Fruit fly (Drosophila melanogaster): ENCODE results near the gene CG43672.
A peak's percentile ranks its signal among the peaks of the same experiment; 100 is the strongest.

CG43672 gene

DNA sequence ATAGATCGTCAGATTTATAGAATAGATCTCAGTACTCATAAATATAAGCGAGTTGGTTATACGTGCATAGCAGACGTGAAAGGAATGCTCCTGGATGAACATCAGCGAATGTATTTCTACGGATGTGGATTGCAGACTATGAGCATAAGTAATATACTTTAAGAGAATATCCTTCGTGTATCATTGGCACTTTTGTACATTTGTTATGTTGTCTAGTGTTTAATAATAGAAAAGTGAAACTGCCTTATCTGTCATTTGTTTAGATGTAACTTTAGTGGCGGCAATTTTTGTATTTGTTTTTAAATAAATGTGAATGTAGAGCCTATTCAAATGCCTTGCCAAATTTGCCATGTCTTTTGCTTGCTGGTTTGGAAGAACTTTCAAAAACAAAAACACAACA lies at the start of gene CG43672:
TSS of gene CG43672 (plus strand) at position 301 of the 400 bp plus-strand sequence.
- no peak for TF ChIP-seq CG8478 (optimal IDR thresholded peaks at IDR 0.05)
- no peak for TF ChIP-seq CTCF (optimal IDR thresholded peaks at IDR 0.05)

DNA sequence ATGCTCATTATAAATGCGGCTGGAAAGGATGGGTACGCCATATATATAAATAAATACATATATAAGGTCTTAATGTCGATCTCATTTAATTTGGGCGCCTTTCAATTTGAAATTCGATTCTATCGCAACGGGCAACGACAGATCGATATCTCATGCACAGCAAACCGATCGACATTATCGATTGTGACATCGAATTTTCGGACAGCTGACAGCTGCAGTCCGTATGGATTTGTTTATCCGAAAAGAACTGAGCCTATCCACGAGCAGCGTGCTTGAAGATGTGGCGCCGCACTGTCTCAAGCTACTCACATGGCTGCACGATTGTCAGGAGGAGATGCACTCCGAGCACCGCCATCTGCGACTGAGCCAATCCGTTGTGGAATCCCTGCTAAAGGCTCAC lies 40.8 kb upstream of the CG43672 start, which contains the start of gene CG8191:
TSS of gene CG8191 (plus strand) at position 211 of the 400 bp plus-strand sequence.
- TF ChIP-seq CTCF (optimal IDR thresholded peaks at IDR 0.05) (no peak), CG8478 (optimal IDR thresholded peaks at IDR 0.05) (no peak)

DNA sequence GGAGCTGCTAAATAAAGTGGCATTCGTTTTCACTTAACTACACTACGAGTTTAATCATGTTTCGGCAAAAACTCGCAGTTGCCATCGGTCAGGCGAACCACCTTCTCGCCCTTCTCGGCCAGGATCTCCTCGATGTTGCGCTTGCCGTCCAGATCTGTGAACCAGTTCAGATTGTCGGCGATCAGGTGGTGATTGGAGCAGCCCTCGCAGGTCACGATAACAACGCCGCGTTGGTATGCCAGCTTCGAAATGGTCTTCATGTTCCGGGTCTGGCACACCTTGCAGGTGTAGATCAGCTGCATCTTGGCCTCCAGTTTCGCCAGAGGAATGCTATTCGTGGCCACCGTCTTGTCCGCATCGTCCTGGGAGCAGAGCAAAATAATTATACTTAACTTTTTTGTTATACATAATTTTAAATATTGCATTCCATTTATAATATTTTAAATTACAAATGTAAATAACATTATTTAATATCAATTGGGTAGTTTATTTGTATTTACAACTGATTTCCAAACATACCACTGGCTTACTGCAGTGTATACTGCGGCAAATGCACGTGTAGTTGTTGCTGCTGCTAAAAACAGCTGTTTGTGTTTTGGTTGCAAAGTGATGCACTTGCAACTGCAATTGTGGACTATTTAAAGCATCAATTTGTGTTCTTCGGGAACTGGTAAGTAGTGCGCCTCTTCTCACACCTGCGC lies 39.4 kb upstream of the CG43672 start:
- TF ChIP-seq CTCF (optimal IDR thresholded peaks at IDR 0.05) (no peak), CG8478 (optimal IDR thresholded peaks at IDR 0.05) (no peak)

DNA sequence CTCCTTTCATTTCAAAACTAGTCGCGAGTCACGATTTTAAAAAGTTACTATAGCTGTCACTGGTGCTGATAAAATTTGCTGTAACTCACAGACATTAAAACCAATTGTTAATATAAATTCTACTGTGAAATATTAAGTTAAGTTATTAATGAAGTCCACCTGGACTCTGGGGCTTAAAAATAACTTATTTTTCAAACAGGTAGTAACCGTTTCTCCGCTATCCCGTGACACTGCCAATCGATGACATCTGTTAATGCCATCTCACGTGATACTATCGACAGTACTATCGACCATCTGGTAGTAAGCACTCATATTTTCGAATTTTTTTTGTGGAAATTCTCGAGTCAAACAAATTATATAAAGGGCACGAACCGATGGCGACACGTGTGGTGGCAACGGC lies 38.8 kb upstream of the CG43672 start, which contains the start of the genes CG12379 and MagR:
TSS of gene CG12379 (minus strand) at position 2 of the 400 bp plus-strand sequence.
TSS of gene MagR (plus strand) at position 276 of the 400 bp plus-strand sequence.
- TF ChIP-seq CG8478 (optimal IDR thresholded peaks at IDR 0.05) (no peak), CTCF (optimal IDR thresholded peaks at IDR 0.05) (no peak)

DNA sequence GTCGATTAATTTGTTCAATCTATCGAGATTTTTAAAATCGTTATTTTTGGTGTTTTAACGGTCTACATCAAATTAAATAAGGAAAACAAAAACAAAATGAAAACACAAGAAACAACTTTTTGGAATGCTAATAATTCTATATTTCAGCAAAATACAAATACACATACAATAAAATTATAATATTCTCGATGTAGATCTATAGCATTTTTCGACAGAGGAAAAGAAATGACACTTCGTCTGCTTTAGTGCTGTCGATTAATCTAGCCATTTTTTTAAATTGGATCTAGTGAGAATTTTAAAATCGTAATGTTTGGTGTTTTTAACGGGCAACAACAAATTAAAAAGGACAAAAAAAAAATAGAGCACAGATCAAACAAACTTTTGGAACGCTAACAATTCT lies 35.7 kb upstream of the CG43672 start, which contains the start of gene Arp6:
TSS of gene Arp6 (minus strand) at position 11 of the 400 bp plus-strand sequence.
- no peak for TF ChIP-seq CG8478 (optimal IDR thresholded peaks at IDR 0.05)
- no peak for TF ChIP-seq CTCF (optimal IDR thresholded peaks at IDR 0.05)

DNA sequence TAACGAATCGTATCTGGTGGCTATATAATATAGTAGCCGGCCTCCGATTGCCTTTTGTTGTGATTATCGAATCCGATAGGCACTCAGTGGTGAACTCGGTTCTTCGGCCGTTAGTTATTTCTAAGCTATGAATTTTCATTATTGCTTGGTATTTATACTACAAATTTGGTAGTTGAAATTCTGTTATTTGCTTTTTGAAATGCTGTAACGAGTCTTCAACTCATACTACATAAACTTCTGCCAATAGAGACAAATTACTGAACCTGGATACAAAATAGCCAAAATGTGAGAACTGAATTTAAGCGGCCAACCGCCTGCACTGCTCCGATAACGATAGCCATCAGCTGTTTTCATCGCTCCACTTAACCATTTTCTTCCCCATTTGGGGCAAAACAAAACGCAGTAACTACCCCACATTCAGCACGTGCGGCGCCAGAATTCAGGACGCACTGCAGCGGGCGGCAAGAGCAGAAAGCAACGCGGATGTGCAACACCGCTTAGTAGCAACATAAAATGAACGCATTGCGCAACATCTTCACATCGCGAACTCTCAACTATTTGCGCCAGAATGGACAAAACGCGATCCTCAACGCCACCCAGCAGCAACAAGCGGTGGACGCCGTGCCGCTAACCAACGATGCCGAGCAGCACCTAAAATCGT lies 33.7 kb upstream of the CG43672 start, which contains the start of the genes CG11679 and CG8206:
TSS of gene CG11679 (minus strand) at position 65 of the 661 bp plus-strand sequence.
TSS of gene CG8206 (plus strand) at position 341 of the 661 bp plus-strand sequence.
- TF ChIP-seq CTCF (optimal IDR thresholded peaks at IDR 0.05) = no peak
- TF ChIP-seq CG8478 (optimal IDR thresholded peaks at IDR 0.05) = no peak

DNA sequence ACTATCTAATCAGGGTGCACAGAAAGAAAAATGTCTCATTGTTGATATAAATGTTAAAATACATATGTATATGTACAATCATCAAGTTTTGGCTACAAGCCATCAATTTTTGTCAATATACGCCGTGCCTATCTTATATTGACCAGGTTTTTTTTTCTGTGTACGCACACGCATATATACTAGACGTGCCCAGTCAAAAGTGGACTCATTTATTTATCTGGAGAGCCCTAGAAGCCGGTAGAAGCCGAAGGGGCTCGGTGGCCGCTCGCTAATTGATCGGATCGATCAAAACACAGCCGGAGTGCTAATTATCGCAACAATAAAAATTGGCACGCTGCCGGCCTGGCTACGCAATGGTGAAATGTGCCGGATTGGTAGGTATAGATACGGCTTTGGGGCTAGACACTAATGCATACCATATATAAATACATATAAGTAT lies 32.5 kb upstream of the CG43672 start:
- TF ChIP-seq CTCF (optimal IDR thresholded peaks at IDR 0.05) (no peak), CG8478 (optimal IDR thresholded peaks at IDR 0.05) (no peak)

DNA sequence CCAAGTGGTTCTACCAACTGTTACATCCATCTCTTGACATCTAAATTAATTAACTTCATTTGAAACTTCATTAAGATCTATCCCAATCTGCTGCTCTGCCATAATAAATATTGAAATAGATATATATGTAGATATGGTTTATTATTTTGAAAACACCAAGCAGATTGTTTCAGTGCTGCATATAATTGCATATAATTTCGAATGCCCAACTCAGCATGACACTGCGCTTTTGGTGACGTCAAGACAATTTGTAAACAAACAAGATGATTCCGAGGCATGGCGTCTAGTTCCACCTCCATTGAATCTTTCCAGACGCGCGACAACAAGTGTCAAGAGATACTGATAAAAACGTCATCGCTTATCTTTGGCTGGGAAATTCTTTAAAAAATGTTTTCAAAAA lies 31.9 kb upstream of the CG43672 start:
- TF ChIP-seq CG8478 (optimal IDR thresholded peaks at IDR 0.05) = no peak
- TF ChIP-seq CTCF (optimal IDR thresholded peaks at IDR 0.05) = no peak

DNA sequence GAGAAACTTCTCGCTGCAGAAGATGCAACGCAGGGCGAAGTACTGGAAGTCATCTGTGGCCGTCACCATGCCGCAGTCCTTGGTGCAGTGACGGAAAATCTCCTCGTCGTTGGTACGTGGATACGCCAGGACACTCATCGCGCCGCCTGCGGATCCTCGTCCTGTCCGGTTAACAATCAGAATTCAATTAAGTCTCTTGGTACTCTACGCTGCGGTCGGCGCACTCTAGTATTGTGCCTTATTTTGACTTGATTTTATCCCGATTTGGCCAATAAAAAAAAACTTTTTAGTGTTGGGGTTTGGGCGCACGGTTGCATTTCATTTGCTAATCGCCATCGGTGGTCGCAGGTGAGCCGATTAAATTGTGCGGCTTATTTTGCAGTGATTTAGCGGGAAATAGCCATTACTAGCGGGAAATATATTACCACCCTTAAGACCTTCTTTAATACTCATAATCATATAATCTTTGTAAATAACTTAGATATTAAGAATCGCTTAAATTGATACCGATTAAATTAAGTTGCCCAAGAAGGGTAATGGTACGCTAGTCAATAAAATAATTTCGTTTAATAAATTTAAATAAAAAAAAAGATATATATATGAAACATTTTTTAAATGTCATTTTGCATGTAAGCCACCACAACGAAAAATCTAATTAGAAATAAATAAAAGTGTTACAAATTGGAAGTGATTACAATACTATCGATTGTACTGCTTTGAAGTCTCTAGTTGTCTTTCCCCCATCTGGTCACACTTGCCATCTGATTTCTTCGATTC lies 26.7 kb upstream of the CG43672 start, which contains the start of the genes CG8944 and CCT6:
TSS of gene CG8944 (minus strand) at position 327 of the 777 bp plus-strand sequence.
TSS of gene CCT6 (plus strand) at position 744 of the 777 bp plus-strand sequence.
- no peak for TF ChIP-seq CG8478 (optimal IDR thresholded peaks at IDR 0.05)
- no peak for TF ChIP-seq CTCF (optimal IDR thresholded peaks at IDR 0.05)

DNA sequence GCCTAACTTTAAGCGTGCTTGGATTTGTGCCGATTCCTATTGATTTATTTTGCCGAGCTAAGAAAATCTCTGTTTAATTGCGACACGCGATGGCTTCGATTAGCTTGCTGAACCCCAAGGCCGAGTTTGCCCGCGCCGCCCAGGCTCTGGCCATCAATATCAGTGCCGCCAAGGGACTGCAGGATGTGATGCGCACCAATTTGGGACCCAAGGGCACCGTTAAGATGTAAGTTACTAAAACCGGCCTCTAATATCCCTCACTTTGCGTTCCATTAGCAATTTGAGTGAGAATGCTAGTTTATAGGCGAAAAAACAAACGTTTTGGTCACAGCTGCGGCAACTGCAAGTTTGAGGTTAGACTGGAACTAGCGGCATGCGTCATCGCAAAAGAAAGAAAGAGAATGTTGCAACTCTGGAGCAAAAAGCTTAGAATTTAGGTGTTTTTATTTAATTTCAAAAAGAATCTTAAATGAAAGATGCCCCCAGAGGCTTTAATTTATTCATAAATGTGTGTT lies 26.0 kb upstream of the CG43672 start:
- TF ChIP-seq CG8478 (optimal IDR thresholded peaks at IDR 0.05) (no peak), CTCF (optimal IDR thresholded peaks at IDR 0.05) (no peak)

DNA sequence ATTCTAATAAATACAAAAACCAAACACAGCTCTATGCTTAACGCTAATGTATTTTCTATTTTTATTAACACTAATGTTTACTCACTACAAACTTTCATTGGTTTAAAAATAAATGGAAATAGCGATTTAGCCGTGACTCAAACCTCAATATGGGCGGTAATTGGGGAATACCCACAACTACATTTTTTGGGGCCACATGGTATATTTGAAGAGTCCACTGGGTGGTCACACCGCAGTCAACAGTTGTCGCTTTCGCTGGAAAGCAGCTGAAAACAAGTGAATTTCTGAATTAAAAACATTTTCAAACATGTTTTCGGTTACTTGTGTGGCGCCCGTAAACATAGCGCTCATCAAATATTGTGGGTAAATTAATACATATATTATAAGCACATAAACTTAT lies 23.8 kb upstream of the CG43672 start, which contains the start of gene Mvd:
TSS of gene Mvd (plus strand) at position 222 of the 400 bp plus-strand sequence.
- TF ChIP-seq CTCF (optimal IDR thresholded peaks at IDR 0.05) = peak in 1 of 2 experiments; percentile 45
- no peak for TF ChIP-seq CG8478 (optimal IDR thresholded peaks at IDR 0.05)

DNA sequence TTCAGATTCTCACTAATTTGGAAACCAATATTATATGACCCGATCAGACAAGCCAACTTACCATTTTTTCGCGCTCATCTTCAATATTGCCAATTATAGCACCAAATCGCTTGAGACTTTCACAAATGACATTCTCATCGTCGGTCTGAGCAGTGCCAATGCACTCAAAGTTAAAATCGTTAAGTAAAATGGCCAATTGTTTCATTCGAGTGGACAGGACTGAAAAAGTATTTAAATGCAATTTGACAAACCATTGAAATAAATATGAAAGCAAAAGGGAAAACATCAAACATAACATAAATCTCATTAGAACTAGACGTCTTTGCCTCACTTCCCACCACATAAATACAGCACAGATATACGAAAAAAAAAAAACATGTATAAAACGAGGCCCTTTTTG lies 16.7 kb upstream of the CG43672 start, which contains the start of gene CG8260:
TSS of gene CG8260 (plus strand) at position 301 of the 400 bp plus-strand sequence.
- no peak for TF ChIP-seq CG8478 (optimal IDR thresholded peaks at IDR 0.05)
- no peak for TF ChIP-seq CTCF (optimal IDR thresholded peaks at IDR 0.05)

DNA sequence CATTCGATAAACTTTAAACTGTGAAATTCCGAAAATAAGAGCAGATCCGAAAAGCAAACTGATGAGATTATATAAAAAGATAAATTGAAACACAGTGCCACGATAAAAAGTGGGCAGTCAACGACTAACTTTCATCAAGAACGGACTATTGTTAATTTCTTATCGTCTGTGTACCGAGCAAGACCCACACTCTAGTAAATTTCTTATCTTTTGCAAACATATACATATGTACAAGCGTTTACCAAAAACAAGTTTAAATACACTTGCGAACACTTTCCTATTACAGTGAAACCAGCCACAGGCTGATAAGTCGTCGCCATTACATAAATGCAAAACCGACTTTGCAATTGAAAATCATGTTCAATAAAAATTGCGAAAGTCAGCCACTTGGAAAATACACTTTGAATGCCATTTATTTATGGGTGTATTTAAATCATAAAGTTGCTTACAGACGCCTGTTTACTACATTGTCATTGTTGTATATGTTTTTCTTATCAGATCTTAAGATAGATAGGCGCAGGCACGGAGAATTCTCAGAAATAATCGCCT lies 14.0 kb upstream of the CG43672 start:
- TF ChIP-seq CG8478 (optimal IDR thresholded peaks at IDR 0.05) = no peak
- no peak for TF ChIP-seq CTCF (optimal IDR thresholded peaks at IDR 0.05)
